Fruit fly (Drosophila melanogaster) whole organism, prepupa: Measurements from ENCODE around the gene CG33331.

Experiments used
- Blimp-1 ChIP-seq: fragments of 200-800 bp; sonication (Bioruptor generic); optimal IDR thresholded peaks from 3 replicates; lab custom pipeline; 2017; ENCODE audit warnings: missing biosample characterization, missing genetic modification characterization, mild to moderate bottlenecking, moderate library complexity, missing genetic modification reagents
- CG10631 ChIP-seq: fragments of 200-800 bp; sonication (Bioruptor generic); optimal IDR thresholded peaks from 2 replicates; lab custom pipeline; 2016; ENCODE audit warnings: missing biosample characterization, missing genetic modification characterization
- CG10669 ChIP-seq: fragments of 200-800 bp; sonication (Bioruptor generic); optimal IDR thresholded peaks from 3 replicates; lab custom pipeline; 2018; ENCODE audit warnings: missing biosample characterization, mild to moderate bottlenecking, missing genetic modification characterization, moderate library complexity
- CG11294 ChIP-seq: fragments of 200-800 bp; sonication (Bioruptor generic); IDR thresholded peaks from 2 replicates; pipeline ENCODE4 v1.3.6; 2022; ENCODE audit warnings: missing biosample characterization, missing genetic modification characterization
- CG1621 ChIP-seq: fragments of 200-800 bp; sonication (Bioruptor generic); optimal IDR thresholded peaks from 3 replicates; lab custom pipeline; 2018; ENCODE audit warnings: missing biosample characterization, mild to moderate bottlenecking, missing genetic modification characterization
- CG3032 ChIP-seq: fragments of 200-800 bp; optimal IDR thresholded peaks from 2 replicates; lab custom pipeline; 2019; ENCODE audit warnings: missing biosample characterization, mild to moderate bottlenecking, missing genetic modification characterization, moderate library complexity
- CG32006 ChIP-seq: fragments of 200-800 bp; sonication (Bioruptor generic); optimal IDR thresholded peaks from 3 replicates; lab custom pipeline; 2017; ENCODE audit warnings: missing biosample characterization, mild to moderate bottlenecking, missing genetic modification characterization
- CG34406 ChIP-seq: fragments of 200-800 bp; sonication (Bioruptor generic); optimal IDR thresholded peaks from 3 replicates; lab custom pipeline; 2016; ENCODE audit warnings: missing biosample characterization, missing genetic modification characterization
- CG3919 ChIP-seq: fragments of 200-800 bp; sonication (Bioruptor generic); optimal IDR thresholded peaks from 3 replicates; lab custom pipeline; 2016; ENCODE audit warnings: missing biosample characterization, missing genetic modification characterization
- CG4318 ChIP-seq: fragments of 200-800 bp; sonication (Bioruptor generic); optimal IDR thresholded peaks from 3 replicates; lab custom pipeline; 2017; ENCODE audit warnings: missing biosample characterization, mild to moderate bottlenecking, missing genetic modification characterization
- CG6163 ChIP-seq: fragments of 200-800 bp; sonication (Bioruptor generic); IDR thresholded peaks from 3 replicates; pipeline ENCODE4 v1.3.6; 2022; ENCODE audit warnings: missing biosample characterization, missing genetic modification characterization
- CG6276 ChIP-seq: fragments of 200-800 bp; sonication (Bioruptor generic); optimal IDR thresholded peaks from 2 replicates; lab custom pipeline; 2017; ENCODE audit warnings: missing biosample characterization, mild to moderate bottlenecking, missing genetic modification characterization
- CG6792 ChIP-seq: fragments of 200-800 bp; sonication (Bioruptor generic); optimal IDR thresholded peaks from 3 replicates; lab custom pipeline; 2016; ENCODE audit warnings: missing biosample characterization, missing genetic modification characterization
- CG6808 ChIP-seq: fragments of 200-800 bp; sonication (Bioruptor generic); optimal IDR thresholded peaks from 3 replicates; lab custom pipeline; 2017; ENCODE audit warnings: missing biosample characterization, missing genetic modification characterization, mild to moderate bottlenecking, moderate library complexity, missing genetic modification reagents
- CG8119 ChIP-seq: fragments of 200-800 bp; sonication (Bioruptor generic); IDR thresholded peaks from 3 replicates; pipeline ENCODE4 v1.3.6; 2022; ENCODE audit warnings: missing biosample characterization, missing genetic modification characterization
- CG8632 ChIP-seq: fragments of 200-800 bp; sonication (Bioruptor generic); optimal IDR thresholded peaks from 3 replicates; lab custom pipeline; 2016; ENCODE audit warnings: missing biosample characterization, missing genetic modification characterization
- CG9139 ChIP-seq: fragments of 200-800 bp; sonication (Bioruptor generic); optimal IDR thresholded peaks from 3 replicates; lab custom pipeline; 2017; ENCODE audit warnings: missing biosample characterization, mild to moderate bottlenecking, missing genetic modification characterization
- Eip75B ChIP-seq: fragments of 200-800 bp; sonication (Bioruptor generic); optimal IDR thresholded peaks from 3 replicates; lab custom pipeline; 2016; ENCODE audit warnings: missing biosample characterization, missing genetic modification characterization
- Eip78C ChIP-seq: fragments of 200-800 bp; sonication (Bioruptor generic); peaks from one replicate; lab custom pipeline; 2016; ENCODE audit warnings: missing biosample characterization, missing genetic modification characterization
- Eip93F ChIP-seq: fragments of 200-800 bp; sonication (Bioruptor generic); optimal IDR thresholded peaks from 2 replicates; lab custom pipeline; 2016; ENCODE audit warnings: missing biosample characterization, mild to moderate bottlenecking, missing genetic modification characterization
- Gug ChIP-seq: fragments of 200-800 bp; sonication (Bioruptor generic); IDR thresholded peaks from 2 replicates; pipeline ENCODE4 v1.3.6; 2022; ENCODE audit warnings: missing biosample characterization, missing genetic modification characterization
- Hr38 ChIP-seq: sonication (Bioruptor generic); optimal IDR thresholded peaks from 2 replicates; lab custom pipeline; 2016; ENCODE audit warnings: missing biosample characterization, missing genetic modification characterization
- Hr39 ChIP-seq: fragments of 200-800 bp; sonication (Bioruptor generic); optimal IDR thresholded peaks from 2 replicates; lab custom pipeline; 2016; ENCODE audit warnings: missing biosample characterization, missing genetic modification characterization
- Hr4 ChIP-seq: fragments of 200-800 bp; sonication (Bioruptor generic); optimal IDR thresholded peaks from 3 replicates; lab custom pipeline; 2016; ENCODE audit warnings: missing biosample characterization, missing genetic modification characterization
- Met ChIP-seq: fragments of 200-800 bp; sonication (Bioruptor generic); optimal IDR thresholded peaks from 3 replicates; lab custom pipeline; 2016; ENCODE audit warnings: missing biosample characterization, missing genetic modification characterization
- Sox102F ChIP-seq: fragments of 200-800 bp; sonication (Bioruptor generic); optimal IDR thresholded peaks from 2 replicates; lab custom pipeline; 2016; ENCODE audit warnings: missing biosample characterization, mild to moderate bottlenecking, missing genetic modification characterization
- Sox14 ChIP-seq: fragments of 200-800 bp; sonication (Bioruptor generic); optimal IDR thresholded peaks from 3 replicates; lab custom pipeline; 2016; ENCODE audit warnings: missing biosample characterization, missing genetic modification characterization
- Sox15 ChIP-seq: fragments of 200-800 bp; sonication (Bioruptor generic); optimal IDR thresholded peaks from 3 replicates; lab custom pipeline; 2016; ENCODE audit warnings: missing biosample characterization, missing genetic modification characterization
- achi ChIP-seq: fragments of 200-800 bp; sonication (Bioruptor generic); optimal IDR thresholded peaks from 3 replicates; lab custom pipeline; 2016; ENCODE audit warnings: missing biosample characterization, missing genetic modification characterization
- acj6 ChIP-seq: fragments of 200-800 bp; sonication (Bioruptor generic); optimal IDR thresholded peaks from 3 replicates; lab custom pipeline; 2016; ENCODE audit warnings: missing biosample characterization, missing genetic modification characterization
- cyc ChIP-seq: fragments of 200-800 bp; sonication (Bioruptor generic); optimal IDR thresholded peaks from 3 replicates; lab custom pipeline; 2016; ENCODE audit warnings: missing biosample characterization, missing genetic modification characterization
- dac ChIP-seq: fragments of 200-800 bp; sonication (Bioruptor generic); optimal IDR thresholded peaks from 2 replicates; lab custom pipeline; 2017; ENCODE audit warnings: missing biosample characterization, mild to moderate bottlenecking, missing genetic modification characterization
- dsx ChIP-seq: fragments of 200-800 bp; optimal IDR thresholded peaks from 3 replicates; lab custom pipeline; 2019; ENCODE audit warnings: missing biosample characterization, mild to moderate bottlenecking, missing genetic modification characterization, moderate library complexity; ENCODE audit not compliant: poor library complexity, severe bottlenecking
- fd59A ChIP-seq: fragments of 200-800 bp; sonication (Bioruptor generic); optimal IDR thresholded peaks from 2 replicates; lab custom pipeline; 2017; ENCODE audit warnings: missing biosample characterization, mild to moderate bottlenecking, missing genetic modification characterization, missing genetic modification reagents
- fd85E ChIP-seq: fragments of 200-800 bp; sonication (Bioruptor generic); optimal IDR thresholded peaks from 3 replicates; lab custom pipeline; 2016; ENCODE audit warnings: missing biosample characterization, missing genetic modification characterization
- fkh ChIP-seq: fragments of 200-800 bp; sonication (Bioruptor generic); optimal IDR thresholded peaks from 3 replicates; lab custom pipeline; 2017; ENCODE audit warnings: missing biosample characterization, mild to moderate bottlenecking, missing genetic modification characterization, moderate library complexity
- lz ChIP-seq: fragments of 200-800 bp; sonication (Bioruptor generic); optimal IDR thresholded peaks from 3 replicates; lab custom pipeline; 2016; ENCODE audit warnings: missing biosample characterization, missing genetic modification characterization
- net ChIP-seq: fragments of 200-800 bp; sonication (Bioruptor generic); optimal IDR thresholded peaks from 3 replicates; lab custom pipeline; 2016; ENCODE audit warnings: missing biosample characterization, missing genetic modification characterization
- pdm3 ChIP-seq: fragments of 200-800 bp; sonication (Bioruptor generic); optimal IDR thresholded peaks from 3 replicates; lab custom pipeline; 2016; ENCODE audit warnings: missing biosample characterization, missing genetic modification characterization
- spab ChIP-seq: fragments of 200-800 bp; sonication (Bioruptor generic); optimal IDR thresholded peaks from 2 replicates; lab custom pipeline; 2017; ENCODE audit warnings: missing biosample characterization, mild to moderate bottlenecking, missing genetic modification characterization, missing genetic modification reagents
- ss ChIP-seq, 2 experiments: fragments of 200-800 bp; sonication (Bioruptor generic); optimal IDR thresholded peaks; 2 replicates in 1 of 2; 3 replicates in 1 of 2; lab custom pipeline; 2017 to 2018; ENCODE audit warnings: mild to moderate bottlenecking in 2 of 2, missing biosample characterization in 2 of 2, missing genetic modification characterization in 2 of 2, moderate library complexity in 1 of 2
- svp ChIP-seq: fragments of 200-800 bp; sonication (Bioruptor generic); peaks from one replicate; lab custom pipeline; 2016; ENCODE audit warnings: missing biosample characterization, missing genetic modification characterization
- vri ChIP-seq: fragments of 200-800 bp; sonication (Bioruptor generic); optimal IDR thresholded peaks from 3 replicates; lab custom pipeline; 2016; ENCODE audit warnings: missing biosample characterization, mild to moderate bottlenecking, missing genetic modification characterization

The CG33331 gene

DNA sequence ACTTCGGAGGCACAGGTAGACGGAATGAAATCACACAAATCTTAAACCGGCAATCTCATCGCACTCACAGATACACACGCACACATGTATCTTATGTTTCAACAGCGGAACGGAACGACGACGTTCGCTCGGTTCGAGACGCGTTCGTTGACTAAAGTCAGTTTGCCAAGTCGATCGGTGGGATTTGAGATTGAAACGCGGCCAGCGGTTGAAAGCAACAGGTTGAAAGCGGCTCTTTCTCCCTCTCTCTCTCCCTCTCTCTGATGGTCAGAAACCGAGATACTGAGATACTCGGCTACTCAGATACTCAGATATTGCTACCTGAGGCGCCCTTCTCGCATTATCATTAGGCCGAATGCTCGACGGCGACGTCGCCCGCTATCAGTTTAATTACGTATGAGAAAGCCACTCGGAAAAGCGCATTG, 32.5 kb upstream of the CG33331 start (continued):
- TF ChIP-seq Hr39 (GFP tag; lab: Kevin White, UChicago) = no peak
- no peak for TF ChIP-seq CG3032 (tag; lab: Kevin White, UChicago)
- TF ChIP-seq acj6 (GFP tag; lab: Kevin White, UChicago) = no peak
- peak; percentile 54 for TF ChIP-seq achi (GFP tag; lab: Kevin White, UChicago)
- peak; percentile 15 for TF ChIP-seq pdm3
- peak; percentile 1 for TF ChIP-seq spab (GFP tag; lab: Kevin White, UChicago)
- TF ChIP-seq Blimp-1 (GFP tag; lab: Kevin White, UChicago) = peak; percentile 55
- peak; percentile 72 for TF ChIP-seq CG9139 (GFP tag; lab: Kevin White, UChicago)
- TF ChIP-seq CG8632 (GFP tag; lab: Kevin White, UChicago) = peak; percentile 44
- TF ChIP-seq CG4318 (GFP tag; lab: Kevin White, UChicago) = no peak
- TF ChIP-seq CG8119 (GFP tag; lab: Robert Waterston, UW) = peak; percentile 52; the same call in 1 of the 3 replicates
- TF ChIP-seq Hr38 (GFP tag; lab: Kevin White, UChicago) = no peak
- TF ChIP-seq dsx (GFP tag; lab: Kevin White, UChicago) = peak; percentile 55
- peak; percentile 17; the same call in 1 of the 2 replicates for TF ChIP-seq Gug (GFP tag; lab: Robert Waterston, UW)
- peak; percentile 37 for TF ChIP-seq CG34406 (GFP tag; lab: Kevin White, UChicago)
- TF ChIP-seq lz (GFP tag; lab: Kevin White, UChicago) = peak; percentile 28
- peak; percentile 46 for TF ChIP-seq Met (GFP tag; lab: Kevin White, UChicago)
- peak; percentile 79 for TF ChIP-seq CG6163 (GFP tag; lab: Robert Waterston, UW)
- no peak for TF ChIP-seq Sox15 (GFP tag; lab: Kevin White, UChicago)
- TF ChIP-seq Eip75B (GFP tag; lab: Kevin White, UChicago) = peak; percentile 46
- peak; percentile 70 for TF ChIP-seq net (GFP tag; lab: Kevin White, UChicago)
- peak; percentile 32 for TF ChIP-seq CG10669
- TF ChIP-seq Eip78C (GFP tag; lab: Kevin White, UChicago) = peak; percentile 91
- TF ChIP-seq CG6792 (GFP tag; lab: Kevin White, UChicago) = peak; percentile 49
- TF ChIP-seq Eip93F = no peak
- peak; percentile 79 for TF ChIP-seq Sox102F (GFP tag; lab: Kevin White, UChicago)
- TF ChIP-seq CG11294 (GFP tag; lab: Robert Waterston, UW) = no peak
- TF ChIP-seq Sox14 (GFP tag; lab: Kevin White, UChicago) = peak; percentile 67
- TF ChIP-seq Hr4 (GFP tag; lab: Kevin White, UChicago) = no peak
- TF ChIP-seq CG1621 (tag; lab: Kevin White, UChicago) = peak; percentile 54
- peak; percentile 47 for TF ChIP-seq CG6276 (GFP tag; lab: Kevin White, UChicago)
- no peak for TF ChIP-seq CG10631 (GFP tag; lab: Kevin White, UChicago)
- no peak for TF ChIP-seq cyc (GFP tag; lab: Kevin White, UChicago)
- peak; percentile 73 for TF ChIP-seq fd85E (GFP tag; lab: Kevin White, UChicago)
- no peak for TF ChIP-seq CG32006 (GFP tag; lab: Kevin White, UChicago)
- no peak for TF ChIP-seq fd59A
- peak; percentile 82 for TF ChIP-seq CG3919 (GFP tag; lab: Kevin White, UChicago)
- peak; percentile 75 to 78 for TF ChIP-seq ss (GFP tag; optimal IDR thresholded peaks at IDR 0.05; lab: Kevin White, UChicago)
- peak; percentile 69 for TF ChIP-seq fkh (GFP tag; lab: Kevin White, UChicago)

DNA sequence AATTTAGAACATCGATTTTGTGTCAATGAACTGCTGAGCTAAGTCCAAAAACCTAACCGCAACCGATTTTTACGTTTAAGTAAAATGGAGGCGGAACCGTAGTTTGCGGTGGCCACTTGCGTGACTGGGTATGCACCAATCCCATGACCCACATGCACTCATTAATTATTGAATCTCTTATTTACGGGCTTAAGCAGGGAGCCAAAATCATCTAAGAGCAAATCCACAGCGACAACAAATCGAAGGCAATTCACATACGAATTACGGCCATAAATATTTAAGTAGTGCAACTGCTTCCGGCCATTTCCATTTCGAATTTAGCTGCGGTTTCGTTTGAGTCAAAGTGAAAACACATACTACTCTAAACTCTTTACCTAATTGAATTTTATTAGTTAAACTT, 21.4 kb upstream of the CG33331 start:
- TF ChIP-seq CG10669 (no peak), Eip78C (GFP tag; lab: Kevin White, UChicago) (no peak), vri (GFP tag; lab: Kevin White, UChicago) (no peak), CG3032 (tag; lab: Kevin White, UChicago) (no peak), svp (GFP tag; lab: Kevin White, UChicago) (no peak), CG6808 (GFP tag; lab: Kevin White, UChicago) (no peak), Sox15 (GFP tag; lab: Kevin White, UChicago) (no peak), CG4318 (GFP tag; lab: Kevin White, UChicago) (no peak), Eip93F (no peak), dac (GFP tag; lab: Kevin White, UChicago) (no peak)
- TF ChIP-seq, all 60 proteins: peak for 0
